Worm (Caenorhabditis elegans): ENCODE data around the gene C13F10.1.

C13F10.1 gene

ce11 chrV:7264042-7264441 is 40.2 kb downstream of the C13F10.1 start, which contains the start of gene C13A2.9:
Gene C13A2.9 (minus strand): TSS chrV:7264142.
- no peak for TF ChIP-seq unc-62 (GFP tag; optimal IDR thresholded peaks at IDR 0.05)

ce11 chrV:7266021-7266420 is 42.1 kb downstream of the C13F10.1 start, which contains the start of gene C13A2.7:
Gene C13A2.7 (plus strand): TSS chrV:7266321.
- no peak for TF ChIP-seq unc-62 (GFP tag; optimal IDR thresholded peaks at IDR 0.05)

- TF ChIP-seq unc-62 (GFP tag; optimal IDR thresholded peaks at IDR 0.05) = no peak
Observed at ce11 chrV:7269399-7269798, 45.5 kb downstream of the C13F10.1 start, which contains the start of gene C13A2.6. Gene C13A2.6 (plus strand): TSS chrV:7269699.
